Worm (Caenorhabditis elegans): ENCODE results near the gene H40L08.1.
A peak's percentile ranks its signal among the peaks of the same experiment; 100 is the strongest.

The H40L08.1 gene

DNA sequence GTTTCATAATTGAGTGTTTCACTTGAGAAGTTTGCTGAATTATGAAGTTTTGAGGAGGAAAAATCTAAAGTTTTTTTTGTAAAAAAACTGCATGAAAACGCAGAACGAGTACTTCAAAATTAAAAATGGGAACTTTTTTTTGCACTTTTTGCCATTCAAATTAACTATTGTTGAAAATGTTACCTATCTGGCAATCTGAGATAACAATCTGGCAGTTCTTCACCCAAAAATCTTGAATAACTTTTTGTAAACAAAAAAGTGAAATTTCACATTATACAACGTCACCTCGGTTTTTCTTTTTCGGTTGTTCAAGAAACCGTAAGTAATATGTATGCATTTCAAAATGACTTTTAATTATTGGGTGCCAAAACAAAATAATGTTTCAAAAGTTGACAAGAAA is 41.3 kb downstream of the H40L08.1 start:
- no peak for TF ChIP-seq unc-62 (GFP tag; optimal IDR thresholded peaks at IDR 0.05 in 1 of 2)
- no peak for TF ChIP-seq unc-62 (tag; optimal IDR thresholded peaks at IDR 0.05)
- TF ChIP-seq D1046.2 (GFP tag; IDR thresholded peaks at IDR 0.05): no peak
- TF ChIP-seq unc-130 (GFP tag; optimal IDR thresholded peaks at IDR 0.05): no peak
- TF ChIP-seq arid-1 (GFP tag; conservative IDR thresholded peaks at IDR 0.05): no peak
- no peak for TF ChIP-seq aly-2 (tag; optimal IDR thresholded peaks at IDR 0.05)
- no peak for TF ChIP-seq ceh-62 (tag; optimal IDR thresholded peaks at IDR 0.05)
- TF ChIP-seq nhr-25 (tag; optimal IDR thresholded peaks at IDR 0.05; ENCODE audit: borderline replicate concordance, insufficient read depth): no peak
- no peak for TF ChIP-seq ama-1 (optimal IDR thresholded peaks at IDR 0.05)
- no peak for TF ChIP-seq spr-1 (tag; optimal IDR thresholded peaks at IDR 0.05)
- no peak for TF ChIP-seq lin-38 (GFP tag; IDR thresholded peaks at IDR 0.05)
- no peak for TF ChIP-seq nhr-42 (GFP tag; IDR thresholded peaks at IDR 0.05)
- no peak for TF ChIP-seq hif-1 (tag; optimal IDR thresholded peaks at IDR 0.05)
- TF ChIP-seq hlh-30 (tag; optimal IDR thresholded peaks at IDR 0.05; ENCODE audit: insufficient read depth): no peak
- TF ChIP-seq zfp-2 (tag; optimal IDR thresholded peaks at IDR 0.05): no peak
- no peak for TF ChIP-seq nhr-28 (tag; optimal IDR thresholded peaks at IDR 0.05)
- no peak for TF ChIP-seq tra-1 (GFP tag; IDR thresholded peaks at IDR 0.05)

DNA sequence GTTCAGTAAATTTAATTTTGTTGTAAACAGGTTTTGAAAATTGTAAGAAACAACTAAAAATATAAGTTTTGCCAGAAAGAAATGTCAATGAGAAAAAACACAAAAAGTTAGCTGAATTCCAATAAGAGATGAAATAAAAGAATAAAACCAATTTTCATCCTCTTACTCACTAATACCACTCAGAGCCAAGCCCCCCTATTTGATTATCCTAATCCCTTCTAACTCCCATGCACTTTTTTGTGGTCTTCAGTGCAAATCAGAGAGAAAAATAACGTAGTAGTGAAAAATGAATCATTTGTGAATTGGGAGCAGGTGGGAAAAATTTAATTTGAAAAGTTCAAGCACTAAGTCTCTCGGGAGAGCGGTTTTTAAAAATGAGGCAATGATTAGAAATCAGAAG is 42.5 kb downstream of the H40L08.1 start:
- TF ChIP-seq unc-39 (tag; optimal IDR thresholded peaks at IDR 0.05): no peak
- TF ChIP-seq ces-1 (GFP tag; optimal IDR thresholded peaks at IDR 0.05): peak; percentile 37
- TF ChIP-seq arid-1 (GFP tag; conservative IDR thresholded peaks at IDR 0.05): no peak

DNA sequence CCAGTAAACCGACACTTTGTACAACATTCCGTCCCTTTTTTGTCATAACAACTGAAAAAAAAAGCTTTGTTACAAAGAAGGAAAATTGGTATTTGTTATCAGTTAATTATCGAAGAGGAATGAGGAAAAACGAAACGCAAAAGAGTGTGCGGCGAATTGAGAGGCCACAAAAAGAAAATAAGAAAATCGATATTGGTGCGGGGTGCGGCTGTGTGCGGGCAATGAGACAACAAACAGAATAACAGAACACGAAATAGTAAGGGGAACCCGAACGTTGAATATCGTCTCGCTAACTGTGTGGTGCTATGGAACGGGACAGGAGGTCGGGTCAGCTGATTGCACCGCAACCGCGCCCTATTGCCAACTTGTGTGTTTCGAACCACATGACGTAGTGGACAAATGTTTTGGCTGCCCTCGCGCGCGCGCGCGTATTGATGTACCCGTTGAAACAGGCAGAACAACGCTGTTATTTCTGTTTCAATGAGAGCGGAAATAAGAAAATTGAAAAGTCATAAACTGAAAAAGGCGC is 43.3 kb downstream of the H40L08.1 start, which contains the start of gene C18B12.4:
TSS of gene C18B12.4 (minus strand) at position 51 of the 529 bp plus-strand sequence.
- TF ChIP-seq daf-16 (GFP tag; optimal IDR thresholded peaks at IDR 0.05) (peak in 1 of 2 experiments; percentile 70), daf-16 (tag; optimal IDR thresholded peaks at IDR 0.05) (peak; percentile 74), dpl-1 (GFP tag; optimal IDR thresholded peaks at IDR 0.05) (peak; percentile 69), T20F7.1 (GFP tag; optimal IDR thresholded peaks at IDR 0.05) (peak; percentile 75), madf-9 (GFP tag; conservative IDR thresholded peaks at IDR 0.05) (peak; percentile 77; the same call in 1 of the 2 replicates), ama-1 (optimal IDR thresholded peaks at IDR 0.05) (peak; percentile 78), jun-1 (tag; optimal IDR thresholded peaks at IDR 0.05) (no peak), nhr-28 (tag; optimal IDR thresholded peaks at IDR 0.05) (peak; percentile 93), nhr-41 (GFP tag; IDR thresholded peaks at IDR 0.05) (0 out of 2 replicates have a peak, but pooled peaks have one; percentile 67), nhr-77 (tag; optimal IDR thresholded peaks at IDR 0.05) (peak; percentile 94), lin-38 (GFP tag; IDR thresholded peaks at IDR 0.05) (peak; percentile 93), mxl-3 (GFP tag; optimal IDR thresholded peaks at IDR 0.05) (peak; percentile 92), arid-1 (GFP tag; conservative IDR thresholded peaks at IDR 0.05) (peak; percentile 64; the same call in 1 of the 2 replicates), ceh-62 (tag; optimal IDR thresholded peaks at IDR 0.05) (no peak), F44E2.7 (GFP tag; IDR thresholded peaks at IDR 0.05) (no peak), nhr-11 (tag; optimal IDR thresholded peaks at IDR 0.05) (peak; percentile 95), F26F4.8 (GFP tag; conservative IDR thresholded peaks at IDR 0.05) (no peak), mes-2 (tag; optimal IDR thresholded peaks at IDR 0.05; ENCODE audit: poor library complexity, severe bottlenecking) (peak; percentile 72), T26A8.4 (GFP tag; IDR thresholded peaks at IDR 0.05) (peak; percentile 54), hlh-30 (tag; optimal IDR thresholded peaks at IDR 0.05; ENCODE audit: insufficient read depth) (peak; percentile 100), vab-7 (GFP tag; IDR thresholded peaks at IDR 0.05) (peak; percentile 68), lin-29 (GFP tag; IDR thresholded peaks at IDR 0.05) (peak; percentile 56; the same call in 1 of the 2 replicates), F37D6.2 (tag; optimal IDR thresholded peaks at IDR 0.05) (peak; percentile 44), nhr-25 (tag; optimal IDR thresholded peaks at IDR 0.05; ENCODE audit: borderline replicate concordance, insufficient read depth) (peak; percentile 87), spr-1 (tag; optimal IDR thresholded peaks at IDR 0.05) (peak; percentile 27), rbr-2 (tag; optimal IDR thresholded peaks at IDR 0.05) (peak; percentile 84), dve-1 (tag; optimal IDR thresholded peaks at IDR 0.05; ENCODE audit: insufficient read depth) (peak; percentile 81), zfp-3 (GFP tag; conservative IDR thresholded peaks at IDR 0.05) (0 out of 2 replicates have a peak, but pooled peaks have one; percentile 36), aly-2 (tag; optimal IDR thresholded peaks at IDR 0.05) (no peak), ctbp-1 (GFP tag; IDR thresholded peaks at IDR 0.05) (peak; percentile 52; the same call in 1 of the 2 replicates), R02D3.7 (tag; optimal IDR thresholded peaks at IDR 0.05) (no peak), snpc-4 (tag; optimal IDR thresholded peaks at IDR 0.05) (no peak), nhr-6 (tag; optimal IDR thresholded peaks at IDR 0.05) (peak; percentile 62), php-3 (GFP tag; IDR thresholded peaks at IDR 0.05) (peak; percentile 55; the same call in 1 of the 2 replicates), nhr-102 (tag; optimal IDR thresholded peaks at IDR 0.05) (peak; percentile 59), lsy-2 (tag; optimal IDR thresholded peaks at IDR 0.05) (peak; percentile 60 to 80)

Data from whole organism, L4 larva.